Worm (Caenorhabditis elegans): ENCODE results near the gene ztf-9.

Gene ztf-9

ce11 chrV:9704399-9704798 is 12.4 kb upstream of the ztf-9 start:
- TF ChIP-seq fkh-10 (GFP tag; optimal IDR thresholded peaks at IDR 0.05) (peak; percentile 8), saeg-2 (GFP tag; IDR thresholded peaks at IDR 0.05) (no peak), aly-2 (tag; optimal IDR thresholded peaks at IDR 0.05) (no peak), Y5F2A.4 (GFP tag; optimal IDR thresholded peaks at IDR 0.05) (no peak), nhr-6 (tag; optimal IDR thresholded peaks at IDR 0.05) (peak; percentile 12), jun-1 (tag; optimal IDR thresholded peaks at IDR 0.05) (no peak), rbr-2 (tag; optimal IDR thresholded peaks at IDR 0.05) (peak; percentile 27), gei-8 (GFP tag; optimal IDR thresholded peaks at IDR 0.05) (no peak), ceh-44 (GFP tag; IDR thresholded peaks at IDR 0.05) (no peak), Y105C5A.15 (GFP tag; IDR thresholded peaks at IDR 0.05) (no peak), nhr-25 (tag; optimal IDR thresholded peaks at IDR 0.05; ENCODE audit: borderline replicate concordance, insufficient read depth) (no peak), duxl-1 (tag; optimal IDR thresholded peaks at IDR 0.05; ENCODE audit: poor library complexity) (no peak), hlh-30 (tag; optimal IDR thresholded peaks at IDR 0.05; ENCODE audit: insufficient read depth) (peak; percentile 85), Y75B8A.6 (GFP tag; IDR thresholded peaks at IDR 0.05) (no peak), hmg-1.1 (GFP tag; IDR thresholded peaks at IDR 0.05) (0 out of 2 replicates have a peak, but pooled peaks have one; percentile 56), aha-1 (tag) (peak; percentile 26), nhr-28 (tag; optimal IDR thresholded peaks at IDR 0.05) (peak; percentile 44), dpl-1 (GFP tag; optimal IDR thresholded peaks at IDR 0.05) (no peak), dve-1 (tag; optimal IDR thresholded peaks at IDR 0.05; ENCODE audit: insufficient read depth) (peak; percentile 11), mxl-3 (GFP tag; optimal IDR thresholded peaks at IDR 0.05) (peak; percentile 7), unc-62 (GFP tag; optimal IDR thresholded peaks at IDR 0.05 in 1 of 2) (peak in 1 of 2 experiments; percentile 63), unc-62 (tag; optimal IDR thresholded peaks at IDR 0.05) (no peak), mep-1 (tag; optimal IDR thresholded peaks at IDR 0.05) (peak; percentile 66), mdl-1 (tag; optimal IDR thresholded peaks at IDR 0.05) (peak; percentile 42 to 53), ceh-28 (tag; optimal IDR thresholded peaks at IDR 0.05) (peak; percentile 43)

ce11 chrV:9703549-9703948 is 11.6 kb upstream of the ztf-9 start:
- TF ChIP-seq Y105C5A.15 (GFP tag; IDR thresholded peaks at IDR 0.05), result no peak
- no peak for TF ChIP-seq spr-3 (GFP tag; optimal IDR thresholded peaks at IDR 0.05)
- TF ChIP-seq nhr-48 (tag; optimal IDR thresholded peaks at IDR 0.05), result no peak
- no peak for TF ChIP-seq hlh-11 (tag; optimal IDR thresholded peaks at IDR 0.05)
- no peak for TF ChIP-seq F10B5.3 (tag; optimal IDR thresholded peaks at IDR 0.05)
- no peak for TF ChIP-seq Y75B8A.6 (GFP tag; IDR thresholded peaks at IDR 0.05)
- no peak for TF ChIP-seq hif-1 (tag; optimal IDR thresholded peaks at IDR 0.05)
- no peak for TF ChIP-seq nhr-76 (tag; optimal IDR thresholded peaks at IDR 0.05)
- TF ChIP-seq ceh-28 (tag; optimal IDR thresholded peaks at IDR 0.05), result no peak
- TF ChIP-seq rbr-2 (tag; optimal IDR thresholded peaks at IDR 0.05), result no peak
- no peak for TF ChIP-seq T20F7.1 (GFP tag; optimal IDR thresholded peaks at IDR 0.05)
- no peak for TF ChIP-seq ctbp-1 (GFP tag; IDR thresholded peaks at IDR 0.05)
- no peak for TF ChIP-seq egl-43 (GFP tag; IDR thresholded peaks at IDR 0.05)
- no peak for TF ChIP-seq dmd-9 (GFP tag; IDR thresholded peaks at IDR 0.05)
- TF ChIP-seq aly-2 (tag; optimal IDR thresholded peaks at IDR 0.05), result no peak
- TF ChIP-seq dpl-1 (GFP tag; optimal IDR thresholded peaks at IDR 0.05), result no peak

ce11 chrV:9702755-9703154 is 10.8 kb upstream of the ztf-9 start, which contains the start of gene xbx-6:
TSS of gene xbx-6 (plus strand) at chrV:9703055.
- peak in 1 of 2 experiments; percentile 34 for TF ChIP-seq unc-62 (GFP tag; optimal IDR thresholded peaks at IDR 0.05 in 1 of 2)
- no peak for TF ChIP-seq unc-62 (tag; optimal IDR thresholded peaks at IDR 0.05)
- no peak for TF ChIP-seq madf-5 (GFP tag; IDR thresholded peaks at IDR 0.05)

- peak; percentile 82 for TF ChIP-seq pqm-1 (tag; optimal IDR thresholded peaks at IDR 0.05)
- TF ChIP-seq ztf-7 (tag; optimal IDR thresholded peaks at IDR 0.05), result no peak
- peak; percentile 37 for TF ChIP-seq nhr-28 (tag; optimal IDR thresholded peaks at IDR 0.05)
- TF ChIP-seq daf-16 (GFP tag; optimal IDR thresholded peaks at IDR 0.05), result no peak
- peak; percentile 67 for TF ChIP-seq daf-16 (tag; optimal IDR thresholded peaks at IDR 0.05)
- no peak for TF ChIP-seq spr-1 (tag; optimal IDR thresholded peaks at IDR 0.05)
Observed at ce11 chrV:9701861-9702260, 9.9 kb upstream of the ztf-9 start.

Measured in whole organism, L4 larva.